Worm (Caenorhabditis elegans): ENCODE data around the gene srh-89.

- no peak for TF ChIP-seq snpc-4 (tag; optimal IDR thresholded peaks at IDR 0.05)
- no peak for TF ChIP-seq cey-2 (tag; optimal IDR thresholded peaks at IDR 0.05; ENCODE audit: borderline replicate concordance, insufficient read depth)
- no peak for TF ChIP-seq jun-1 (tag; optimal IDR thresholded peaks at IDR 0.05)
- TF ChIP-seq duxl-1 (tag; optimal IDR thresholded peaks at IDR 0.05; ENCODE audit: poor library complexity): no peak
- TF ChIP-seq nhr-11 (tag; optimal IDR thresholded peaks at IDR 0.05): no peak
These were observed 28.1 kb downstream of the srh-89 start for ce11 chrV:7436509-7436908.
